Fruit fly (Drosophila melanogaster): ENCODE results near the gene ko.

The ko gene

DNA sequence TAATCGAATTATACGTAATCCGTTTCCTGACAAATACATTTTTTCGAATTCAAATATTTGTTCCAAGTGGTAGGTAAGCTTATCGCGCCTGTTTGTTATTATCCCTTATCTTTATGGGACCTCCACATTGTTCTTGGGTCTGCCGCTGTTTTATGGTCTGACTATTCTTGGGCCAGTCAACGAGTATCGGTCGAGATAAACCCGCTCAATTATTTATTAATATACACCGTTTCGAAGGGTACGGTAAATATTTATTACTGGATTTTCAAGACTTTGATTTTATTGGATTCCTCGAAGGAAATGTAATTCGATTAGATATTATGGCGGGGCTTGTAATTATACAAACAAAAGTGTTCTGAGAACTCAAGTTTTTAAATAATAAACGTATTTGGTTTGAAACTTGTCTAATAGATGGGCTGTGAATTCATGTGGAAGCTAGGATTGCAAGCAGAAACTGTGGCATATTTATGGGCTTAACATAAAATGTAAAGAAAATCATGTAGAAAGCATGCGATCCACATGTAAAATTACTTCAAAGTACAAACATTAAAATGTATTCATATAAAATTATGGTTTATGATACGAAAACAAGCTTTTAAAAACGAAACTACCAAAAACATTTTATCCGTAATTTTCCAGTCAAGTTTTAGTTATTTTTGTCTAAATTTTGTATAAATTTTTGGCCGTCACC, 65.6 kb downstream of the ko start, which contains the start of gene CG43072 (continued):
- no peak for TF ChIP-seq CG8290 (GFP tag; optimal IDR thresholded peaks at IDR 0.05)
- peak in 1 of 2 experiments; percentile 24 for TF ChIP-seq CG8290 (tag; optimal IDR thresholded peaks at IDR 0.05)
- peak; percentile 20 for TF ChIP-seq scrt (GFP tag; optimal IDR thresholded peaks at IDR 0.05)
- no peak for TF ChIP-seq NC2α (GFP tag; optimal IDR thresholded peaks at IDR 0.05)
- TF ChIP-seq CG31365 (tag; optimal IDR thresholded peaks at IDR 0.05) = peak; percentile 31
- no peak for TF ChIP-seq kay (GFP tag; optimal IDR thresholded peaks at IDR 0.05)
- TF ChIP-seq vvl (GFP tag; IDR thresholded peaks at IDR 0.05) = no peak
- TF ChIP-seq CG12236 (GFP tag; optimal IDR thresholded peaks at IDR 0.05) = no peak
- peak; percentile 49 for TF ChIP-seq stwl (tag; optimal IDR thresholded peaks at IDR 0.05)
- TF ChIP-seq CG31388 (GFP tag; optimal IDR thresholded peaks at IDR 0.05) = no peak
- TF ChIP-seq Vsx1 (GFP tag; optimal IDR thresholded peaks at IDR 0.05) = no peak
- no peak for TF ChIP-seq CG16815 (GFP tag; optimal IDR thresholded peaks at IDR 0.05)
- TF ChIP-seq otp (GFP tag; IDR thresholded peaks at IDR 0.05) = no peak
- peak; percentile 53 for TF ChIP-seq Myb (GFP tag; optimal IDR thresholded peaks at IDR 0.05)
- TF ChIP-seq CG8359 (GFP tag; optimal IDR thresholded peaks at IDR 0.05; ENCODE audit: borderline replicate concordance) = no peak
- TF ChIP-seq E2f1 (GFP tag; IDR thresholded peaks at IDR 0.05) = no peak
- TF ChIP-seq Pdp1 (GFP tag; optimal IDR thresholded peaks at IDR 0.05) = peak in 1 of 2 experiments; percentile 55
- no peak for TF ChIP-seq BEAF-32 (GFP tag; optimal IDR thresholded peaks at IDR 0.05)
- no peak for TF ChIP-seq Chrac-16 (GFP tag; optimal IDR thresholded peaks at IDR 0.05)
- peak; percentile 80 for TF ChIP-seq CG17568 (GFP tag; optimal IDR thresholded peaks at IDR 0.05)
- peak; percentile 64; the same call in 1 of the 2 replicates for TF ChIP-seq sens-2 (GFP tag; IDR thresholded peaks at IDR 0.05)
- TF ChIP-seq Sry-β (GFP tag; optimal IDR thresholded peaks at IDR 0.05) = no peak
- TF ChIP-seq Taf1 (GFP tag; IDR thresholded peaks at IDR 0.05) = no peak
- no peak for TF ChIP-seq CG16779 (GFP tag; IDR thresholded peaks at IDR 0.05)
- no peak for TF ChIP-seq shn (GFP tag; optimal IDR thresholded peaks at IDR 0.05)
- TF ChIP-seq Lhr (GFP tag; optimal IDR thresholded peaks at IDR 0.05) = no peak
- no peak for TF ChIP-seq CG1602 (GFP tag; optimal IDR thresholded peaks at IDR 0.05)
- peak; percentile 45 for TF ChIP-seq HHEX (GFP tag; optimal IDR thresholded peaks at IDR 0.05)
- TF ChIP-seq grn (GFP tag; optimal IDR thresholded peaks at IDR 0.05) = peak; percentile 45
- TF ChIP-seq dpn (GFP tag; optimal IDR thresholded peaks at IDR 0.05) = no peak
- TF ChIP-seq CG3726 (GFP tag; IDR thresholded peaks at IDR 0.05) = no peak
- no peak for TF ChIP-seq ash1 (GFP tag; optimal IDR thresholded peaks at IDR 0.05)
- TF ChIP-seq CG3847 (GFP tag; IDR thresholded peaks at IDR 0.05) = no peak
- TF ChIP-seq mam (GFP tag; optimal IDR thresholded peaks at IDR 0.05) = no peak
- no peak for TF ChIP-seq Camta (GFP tag; optimal IDR thresholded peaks at IDR 0.05)
- TF ChIP-seq CG32767 (GFP tag; IDR thresholded peaks at IDR 0.05) = no peak
- no peak for TF ChIP-seq CG4730 (GFP tag; IDR thresholded peaks at IDR 0.05)
- TF ChIP-seq CG8388 (GFP tag; optimal IDR thresholded peaks at IDR 0.05) = no peak
- TF ChIP-seq oc (tag; optimal IDR thresholded peaks at IDR 0.05) = no peak
- TF ChIP-seq Fer2 (tag; optimal IDR thresholded peaks at IDR 0.05) = peak; percentile 6
- peak; percentile 48 for TF ChIP-seq CG6254 (GFP tag; optimal IDR thresholded peaks at IDR 0.05)
- 0 out of 3 replicates have a peak, but pooled peaks have one; percentile 34 for TF ChIP-seq Opbp (GFP tag; IDR thresholded peaks at IDR 0.05; ENCODE audit: partially characterized antibody)
- TF ChIP-seq p53 (GFP tag; optimal IDR thresholded peaks at IDR 0.05) = no peak
- no peak for TF ChIP-seq hth (optimal IDR thresholded peaks at IDR 0.05)
- no peak for TF ChIP-seq dm (GFP tag; optimal IDR thresholded peaks at IDR 0.05)
- no peak for TF ChIP-seq CG31224 (GFP tag; IDR thresholded peaks at IDR 0.05)
- no peak for TF ChIP-seq hkb (optimal IDR thresholded peaks at IDR 0.05)
- no peak for TF ChIP-seq hkb (GFP tag; IDR thresholded peaks at IDR 0.05)
- TF ChIP-seq CG17328 (GFP tag; IDR thresholded peaks at IDR 0.05) = no peak
- TF ChIP-seq Med (GFP tag) = peak; percentile 70
- peak; percentile 4 for TF ChIP-seq trem (tag; optimal IDR thresholded peaks at IDR 0.05)
